Worm (Caenorhabditis elegans) whole organism, early embryonic: ENCODE data around the gene C45G9.15.
"Not testable (repeated sequence)": the region's sequence is repeated elsewhere in the genome, so short reads cannot be mapped to it uniquely, and the experiment has no call there.

Source experiments
- B0310.2 ChIP-seq: sonication (generic microtip); optimal IDR thresholded peaks from 2 replicates; lab custom pipeline; 2016; ENCODE audit warnings: mild to moderate bottlenecking, missing genetic modification characterization, missing compliant biosample characterization
- F13C5.2 ChIP-seq: sonication (generic microtip); optimal IDR thresholded peaks from 2 replicates; lab custom pipeline; 2017; ENCODE audit warnings: mild to moderate bottlenecking, missing genetic modification characterization, inconsistent platforms, missing compliant biosample characterization
- aly-1 ChIP-seq: sonication (generic microtip); optimal IDR thresholded peaks from 2 replicates; lab custom pipeline; 2016; ENCODE audit warnings: missing genetic modification characterization, missing compliant biosample characterization
- ama-1 ChIP-seq: fragments of 150-350 bp; optimal IDR thresholded peaks from 2 replicates; lab custom pipeline; 2014
- ets-7 ChIP-seq: sonication (generic microtip); optimal IDR thresholded peaks from 2 replicates; lab custom pipeline; 2016; ENCODE audit warnings: missing genotype, missing genetic modification characterization, missing compliant biosample characterization
- flt-1 ChIP-seq: fragments of 200-800 bp; sonication (Bioruptor generic); IDR thresholded peaks from 2 replicates; pipeline ENCODE4 v1.3.6; 2022; ENCODE audit warnings: missing genetic modification characterization, missing compliant biosample characterization
- hmbx-1 ChIP-seq: sonication (generic microtip); optimal IDR thresholded peaks from 2 replicates; lab custom pipeline; 2016; ENCODE audit warnings: mild to moderate bottlenecking, missing genetic modification characterization, missing compliant biosample characterization
- hmg-4 ChIP-seq: fragments of 200-800 bp; sonication (Bioruptor generic); optimal IDR thresholded peaks from 2 replicates; lab custom pipeline; 2018; ENCODE audit warnings: mild to moderate bottlenecking, missing genetic modification characterization, missing compliant biosample characterization
- hnd-1 ChIP-seq: sonication (generic microtip); optimal IDR thresholded peaks from 2 replicates; lab custom pipeline; 2016; ENCODE audit warnings: missing genetic modification characterization, missing compliant biosample characterization
- pes-1 ChIP-seq: fragments of 200-800 bp; sonication (Bioruptor generic); IDR thresholded peaks from 2 replicates; pipeline ENCODE4 v1.3.6; 2022; ENCODE audit warnings: missing genetic modification reagents, missing genetic modification characterization, missing compliant biosample characterization
- scrt-1 ChIP-seq: fragments of 200-800 bp; sonication (Bioruptor generic); IDR thresholded peaks from 2 replicates; pipeline ENCODE4 v1.3.6; 2022; ENCODE audit warnings: missing genetic modification characterization, missing compliant biosample characterization
- sea-1 ChIP-seq: fragments of 200-800 bp; sonication (Bioruptor generic); conservative IDR thresholded peaks from 2 replicates; pipeline ENCODE4 v1.3.6; 2022; ENCODE audit warnings: missing genetic modification characterization, missing compliant biosample characterization
- tbx-11 ChIP-seq: fragments of 200-800 bp; sonication (Bioruptor generic); IDR thresholded peaks from 2 replicates; pipeline ENCODE4 v1.3.6; 2022; ENCODE audit warnings: missing genetic modification characterization, missing compliant biosample characterization
- tbx-37 ChIP-seq: fragments of 200-800 bp; sonication (Bioruptor generic); conservative IDR thresholded peaks from 2 replicates; pipeline ENCODE4 v1.3.6; 2022; ENCODE audit warnings: missing genetic modification reagents, missing genetic modification characterization, missing compliant biosample characterization

- not testable (repeated sequence) for TF ChIP-seq hmg-4 (GFP tag; lab: Kevin White, UChicago); tbx-37 (GFP tag; lab: Robert Waterston, UW); ama-1; pes-1 (GFP tag; lab: Robert Waterston, UW); tbx-11 (GFP tag; lab: Robert Waterston, UW); flt-1 (GFP tag; lab: Robert Waterston, UW); aly-1 (tag; lab: Kevin White, UChicago); hmbx-1 (tag; lab: Kevin White, UChicago); F13C5.2; sea-1 (GFP tag; lab: Robert Waterston, UW); hnd-1 (tag; lab: Kevin White, UChicago); B0310.2 (tag; lab: Kevin White, UChicago); ets-7 (tag; lab: Kevin White, UChicago); scrt-1
These were observed 10.6 kb upstream of the C45G9.15 start, which contains the start of gene C45G9.4 for ce11 chrIII:5062406-5062805.
